Fruit fly (Drosophila melanogaster) whole organism, embryonic: ENCODE data around the gene CG31122.

ENCODE experiments used
- Adf1 ChIP-seq: fragments of 200-800 bp; sonication (Bioruptor generic); IDR thresholded peaks from 2 replicates; pipeline ENCODE4 v1.3.6; 2022; ENCODE audit warnings: missing biosample characterization, missing genetic modification characterization
- Asciz ChIP-seq: fragments of 200-800 bp; sonication (Bioruptor generic); optimal IDR thresholded peaks from 2 replicates; lab custom pipeline; 2017; ENCODE audit warnings: missing biosample characterization, mild to moderate bottlenecking, missing genetic modification characterization, missing genetic modification reagents
- Bgb ChIP-seq: fragments of 200-800 bp; sonication (Bioruptor generic); IDR thresholded peaks from 2 replicates; pipeline ENCODE4 v1.3.6; 2022; ENCODE audit warnings: missing biosample characterization, missing genetic modification characterization; ENCODE audit not compliant: partially characterized antibody
- C15 ChIP-seq: fragments of 200-800 bp; sonication (Bioruptor generic); IDR thresholded peaks from 3 replicates; pipeline ENCODE4 v1.3.6; 2022; ENCODE audit warnings: missing biosample characterization, missing genetic modification characterization
- CG10274 ChIP-seq: fragments of 200-800 bp; sonication (Bioruptor generic); optimal IDR thresholded peaks from 3 replicates; lab custom pipeline; 2017; ENCODE audit warnings: missing biosample characterization, mild to moderate bottlenecking, missing genetic modification characterization
- CG10431 ChIP-seq: fragments of 200-800 bp; sonication (Bioruptor generic); optimal IDR thresholded peaks from 3 replicates; lab custom pipeline; 2018; ENCODE audit warnings: missing biosample characterization, mild to moderate bottlenecking, missing genetic modification characterization
- CG10654 ChIP-seq: fragments of 200-800 bp; sonication (Bioruptor generic); optimal IDR thresholded peaks from 2 replicates; lab custom pipeline; 2016; ENCODE audit warnings: missing biosample characterization, missing genetic modification characterization
- CG11504 ChIP-seq: fragments of 200-800 bp; sonication (Bioruptor generic); optimal IDR thresholded peaks from 3 replicates; lab custom pipeline; 2019; ENCODE audit warnings: missing biosample characterization, mild to moderate bottlenecking, missing genetic modification characterization, moderate library complexity
- CG11695 ChIP-seq: fragments of 200-800 bp; sonication (Bioruptor generic); IDR thresholded peaks from 3 replicates; pipeline ENCODE4 v1.3.6; 2022; ENCODE audit warnings: missing biosample characterization, missing genetic modification characterization
- CG12769 ChIP-seq: fragments of 200-800 bp; sonication (Bioruptor generic); optimal IDR thresholded peaks from 2 replicates; lab custom pipeline; 2019; ENCODE audit warnings: missing biosample characterization, mild to moderate bottlenecking, missing genetic modification characterization, moderate library complexity
- CG14441 ChIP-seq: fragments of 200-800 bp; sonication (Bioruptor generic); IDR thresholded peaks from 2 replicates; pipeline ENCODE4 v1.3.6; 2022; ENCODE audit warnings: missing biosample characterization, missing genetic modification characterization
- CG17186 ChIP-seq: fragments of 200-800 bp; sonication (Bioruptor generic); optimal IDR thresholded peaks from 3 replicates; lab custom pipeline; 2017; ENCODE audit warnings: missing biosample characterization, missing genetic modification reagents, missing genetic modification characterization
- CG17359 ChIP-seq: fragments of 200-800 bp; sonication (Bioruptor generic); optimal IDR thresholded peaks from 3 replicates; lab custom pipeline; 2018; ENCODE audit warnings: missing biosample characterization, mild to moderate bottlenecking, missing genetic modification characterization, moderate library complexity
- CG17361 ChIP-seq: fragments of 200-800 bp; sonication (Bioruptor generic); IDR thresholded peaks from 3 replicates; pipeline ENCODE4 v1.3.6; 2022; ENCODE audit warnings: missing biosample characterization, missing genetic modification characterization
- CG17829 ChIP-seq: fragments of 200-800 bp; optimal IDR thresholded peaks from 2 replicates; lab custom pipeline; 2019; ENCODE audit warnings: missing biosample characterization, mild to moderate bottlenecking, missing genetic modification characterization, moderate library complexity
- CG18764 ChIP-seq: fragments of 200-800 bp; sonication (Bioruptor generic); optimal IDR thresholded peaks from 3 replicates; lab custom pipeline; 2016; ENCODE audit warnings: missing biosample characterization, missing genetic modification characterization
- CG30403 ChIP-seq: fragments of 200-800 bp; sonication (Bioruptor generic); optimal IDR thresholded peaks from 3 replicates; lab custom pipeline; 2016; ENCODE audit warnings: missing biosample characterization, missing genetic modification characterization
- CG32767 ChIP-seq: fragments of 200-800 bp; sonication (Bioruptor generic); IDR thresholded peaks from 2 replicates; pipeline ENCODE4 v1.3.6; 2022; ENCODE audit warnings: missing biosample characterization, missing genetic modification characterization
- CG34422 ChIP-seq: fragments of 200-800 bp; sonication (Bioruptor generic); IDR thresholded peaks from 3 replicates; pipeline ENCODE4 v1.3.6; 2022; ENCODE audit warnings: missing biosample characterization, missing genetic modification characterization
- CG4707 ChIP-seq: fragments of 200-800 bp; sonication (Bioruptor generic); optimal IDR thresholded peaks from 2 replicates; lab custom pipeline; 2018; ENCODE audit warnings: missing biosample characterization, mild to moderate bottlenecking, missing genetic modification characterization, moderate library complexity
- CG6791 ChIP-seq: fragments of 200-800 bp; sonication (Bioruptor generic); IDR thresholded peaks from 3 replicates; pipeline ENCODE4 v1.3.6; 2022; ENCODE audit warnings: missing biosample characterization, missing genetic modification characterization; ENCODE audit not compliant: partially characterized antibody
- CG9932 ChIP-seq: fragments of 200-800 bp; sonication (Bioruptor generic); IDR thresholded peaks from 2 replicates; pipeline ENCODE4 v1.3.6; 2022; ENCODE audit warnings: missing biosample characterization, missing genetic modification characterization
- Chrac-16 ChIP-seq: fragments of 200-800 bp; sonication (Bioruptor generic); optimal IDR thresholded peaks from 3 replicates; lab custom pipeline; 2016; ENCODE audit warnings: missing biosample characterization, missing genetic modification characterization
- Dad ChIP-seq: fragments of 200-800 bp; sonication (Bioruptor generic); optimal IDR thresholded peaks from 3 replicates; lab custom pipeline; 2016; ENCODE audit warnings: missing biosample characterization, missing genetic modification characterization
- Dref ChIP-seq: fragments of 200-800 bp; sonication (Bioruptor generic); IDR thresholded peaks from 2 replicates; pipeline ENCODE4 v1.3.6; 2022; ENCODE audit warnings: missing biosample characterization, missing genetic modification characterization
- Gug ChIP-seq: fragments of 200-800 bp; sonication (Bioruptor generic); IDR thresholded peaks from 4 replicates; pipeline ENCODE4 v1.3.6; 2022; ENCODE audit warnings: missing biosample characterization, missing genetic modification characterization
- HLHmδ ChIP-seq: fragments of 200-800 bp; sonication (Bioruptor generic); optimal IDR thresholded peaks from 2 replicates; lab custom pipeline; 2018; ENCODE audit warnings: missing biosample characterization, mild to moderate bottlenecking, missing genetic modification characterization, moderate library complexity
- Hr51 ChIP-seq, 2 experiments: fragments of 200-800 bp; sonication (Bioruptor generic); optimal IDR thresholded peaks; 2 replicates in 1 of 2; 3 replicates in 1 of 2; lab custom pipeline; 2016 to 2018; ENCODE audit warnings: missing biosample characterization in 2 of 2, missing genetic modification characterization in 2 of 2, mild to moderate bottlenecking in 1 of 2, moderate library complexity in 1 of 2
- MBD-R2 ChIP-seq: fragments of 200-800 bp; sonication (Bioruptor generic); IDR thresholded peaks from 2 replicates; pipeline ENCODE4 v1.3.6; 2022; ENCODE audit warnings: missing biosample characterization, missing genetic modification characterization
- Myb ChIP-seq: fragments of 200-800 bp; sonication (Bioruptor generic); optimal IDR thresholded peaks from 2 replicates; lab custom pipeline; 2016; ENCODE audit warnings: missing biosample characterization, missing genetic modification characterization
- Oli ChIP-seq: fragments of 200-800 bp; sonication (Bioruptor generic); optimal IDR thresholded peaks from 2 replicates; lab custom pipeline; 2018; ENCODE audit warnings: missing biosample characterization, mild to moderate bottlenecking, missing genetic modification characterization, moderate library complexity
- Rfx ChIP-seq: fragments of 200-800 bp; sonication (Bioruptor generic); IDR thresholded peaks from 2 replicates; pipeline ENCODE4 v1.3.6; 2022; ENCODE audit warnings: missing biosample characterization, missing genetic modification characterization
- Stat92E ChIP-seq, 3 experiments: fragments of >200 bp in 2 of 3; fragments of 200-800 bp in 1 of 3; sonication (Bioruptor generic) in 1 of 3; optimal IDR thresholded peaks; 2 replicates each; lab custom pipeline; 2017 to 2019; ENCODE audit warnings: missing biosample characterization in 3 of 3, missing genetic modification characterization in 3 of 3, mild to moderate bottlenecking in 1 of 3, moderate library complexity in 1 of 3
- Trl ChIP-seq, 3 experiments: fragments of >200 bp in 2 of 3; fragments of 200-800 bp in 1 of 3; sonication (Bioruptor generic) in 1 of 3; optimal IDR thresholded peaks; 2 replicates in 1 of 3; 3 replicates in 2 of 3; lab custom pipeline; 2016 to 2017; ENCODE audit warnings: missing biosample characterization in 1 of 3, missing genetic modification characterization in 1 of 3
- btn ChIP-seq: fragments of 200-800 bp; sonication (Bioruptor generic); optimal IDR thresholded peaks from 2 replicates; lab custom pipeline; 2016; ENCODE audit warnings: missing biosample characterization, missing genetic modification characterization
- dysf ChIP-seq: fragments of 200-800 bp; sonication (Bioruptor generic); IDR thresholded peaks from 3 replicates; pipeline ENCODE4 v1.3.6; 2022; ENCODE audit warnings: missing biosample characterization, missing genetic modification characterization
- ewg ChIP-seq: fragments of 200-800 bp; sonication (Bioruptor generic); optimal IDR thresholded peaks from 3 replicates; lab custom pipeline; 2017; ENCODE audit warnings: mild to moderate bottlenecking, missing biosample characterization, missing genetic modification reagents, missing genetic modification characterization
- fd96Cb ChIP-seq: fragments of 200-800 bp; sonication (Bioruptor generic); optimal IDR thresholded peaks from 2 replicates; lab custom pipeline; 2018; ENCODE audit warnings: missing biosample characterization, mild to moderate bottlenecking, missing genetic modification characterization, moderate library complexity
- gem ChIP-seq: fragments of 200-800 bp; sonication (Bioruptor generic); optimal IDR thresholded peaks from 2 replicates; lab custom pipeline; 2019; ENCODE audit warnings: missing biosample characterization, mild to moderate bottlenecking, missing genetic modification characterization, moderate library complexity
- hth ChIP-seq: fragments of >200 bp; optimal IDR thresholded peaks from 2 replicates; lab custom pipeline; 2017; ENCODE audit warnings: inconsistent platforms
- lab ChIP-seq: fragments of 200-800 bp; sonication (Bioruptor generic); optimal IDR thresholded peaks from 3 replicates; lab custom pipeline; 2017; ENCODE audit warnings: missing biosample characterization, missing genetic modification characterization, mild to moderate bottlenecking, moderate library complexity, missing genetic modification reagents
- mam ChIP-seq: fragments of 200-800 bp; sonication (Bioruptor generic); optimal IDR thresholded peaks from 3 replicates; lab custom pipeline; 2016; ENCODE audit warnings: missing biosample characterization, missing genetic modification characterization
- nau ChIP-seq: fragments of 200-800 bp; sonication (Bioruptor generic); optimal IDR thresholded peaks from 3 replicates; lab custom pipeline; 2017; ENCODE audit warnings: missing biosample characterization, mild to moderate bottlenecking, missing genetic modification characterization, missing genetic modification reagents
- otp ChIP-seq: fragments of 200-800 bp; sonication (Bioruptor generic); IDR thresholded peaks from 3 replicates; pipeline ENCODE4, ENCODE4 v1.3.6; 2022; ENCODE audit warnings: missing biosample characterization, missing genetic modification characterization
- so ChIP-seq: fragments of 200-800 bp; sonication (Bioruptor generic); IDR thresholded peaks from 3 replicates; pipeline ENCODE4 v1.3.6; 2022; ENCODE audit warnings: missing biosample characterization, missing genetic modification characterization
- toy ChIP-seq: fragments of 200-800 bp; sonication (Bioruptor generic); IDR thresholded peaks from 2 replicates; pipeline ENCODE4 v1.3.6; 2022; ENCODE audit warnings: missing biosample characterization, missing genetic modification characterization
- twi ChIP-seq: fragments of 200-800 bp; optimal IDR thresholded peaks from 2 replicates; lab custom pipeline; 2019; ENCODE audit warnings: missing biosample characterization, mild to moderate bottlenecking, missing genetic modification characterization, moderate library complexity

CG31122 gene

dm6 chr3R:18361694-18362093 lies 51.0 kb downstream of the CG31122 start, which contains the start of gene hmw:
Gene hmw, plus strand, starts transcription at chr3R:18361994.
- TF ChIP-seq HLHmδ (no peak), Rfx (peak; percentile 37; the same call in 1 of the 2 replicates), ewg (GFP tag; lab: Kevin White, UChicago) (peak; percentile 24)

dm6 chr3R:18360630-18361260 lies 51.9 kb downstream of the CG31122 start, which contains the start of gene CG15803:
Gene CG15803, minus strand, starts transcription at chr3R:18360728.
- TF ChIP-seq CG10431 (GFP tag; lab: Kevin White, UChicago) = no peak
- TF ChIP-seq CG17359 (tag; lab: Kevin White, UChicago) = no peak
- no peak for TF ChIP-seq so
- TF ChIP-seq Oli (tag; lab: Kevin White, UChicago) = no peak
- TF ChIP-seq CG11504 (tag; lab: Kevin White, UChicago) = peak; percentile 18
- TF ChIP-seq CG10274 (GFP tag; lab: Kevin White, UChicago) = no peak
- TF ChIP-seq Hr51 (GFP tag; optimal IDR thresholded peaks at IDR 0.05; lab: Kevin White, UChicago) = peak in 1 of 2 experiments; percentile 25
- 0 out of 2 replicates have a peak, but pooled peaks have one; percentile 8 for TF ChIP-seq toy (GFP tag; lab: Robert Waterston, UW)
- peak; percentile 47; the same call in 1 of the 2 replicates for TF ChIP-seq Adf1 (GFP tag; lab: Robert Waterston, UW)
- no peak for TF ChIP-seq CG18764
- peak; percentile 18 for TF ChIP-seq mam (GFP tag; lab: Kevin White, UChicago)
- TF ChIP-seq Chrac-16 (GFP tag; lab: Kevin White, UChicago) = no peak
- TF ChIP-seq hth (lab: Kevin White, UChicago) = no peak
- TF ChIP-seq Dref (GFP tag; lab: Robert Waterston, UW) = no peak
- peak; percentile 89 for TF ChIP-seq ewg (GFP tag; lab: Kevin White, UChicago)
- TF ChIP-seq lab (GFP tag; lab: Kevin White, UChicago) = peak; percentile 5
- no peak for TF ChIP-seq CG17361 (GFP tag; lab: Robert Waterston, UW)
- no peak for TF ChIP-seq dysf (GFP tag; lab: Robert Waterston, UW)
- no peak for TF ChIP-seq CG4707 (GFP tag; lab: Kevin White, UChicago)
- no peak for TF ChIP-seq C15
- no peak for TF ChIP-seq CG17186 (GFP tag; lab: Kevin White, UChicago)
- no peak for TF ChIP-seq nau
- no peak for TF ChIP-seq twi (tag; lab: Kevin White, UChicago)
- no peak for TF ChIP-seq Dad
- TF ChIP-seq CG6791 = no peak
- TF ChIP-seq CG14441 (GFP tag; lab: Robert Waterston, UW) = no peak
- no peak for TF ChIP-seq CG32767
- TF ChIP-seq btn (GFP tag; lab: Kevin White, UChicago) = no peak
- no peak for TF ChIP-seq fd96Cb (tag; lab: Kevin White, UChicago)
- TF ChIP-seq CG10654 = no peak
- peak; percentile 43 to 67 for TF ChIP-seq Trl (optimal IDR thresholded peaks at IDR 0.05; lab: Kevin White, UChicago)
- TF ChIP-seq Trl (GFP tag; optimal IDR thresholded peaks at IDR 0.05; lab: Kevin White, UChicago) = no peak
- TF ChIP-seq CG9932 (GFP tag; lab: Robert Waterston, UW) = peak; percentile 37; the same call in 1 of the 2 replicates
- 0 out of 3 replicates have a peak, but pooled peaks have one; percentile 38 for TF ChIP-seq CG34422 (GFP tag; lab: Robert Waterston, UW)
- no peak for TF ChIP-seq Asciz
- TF ChIP-seq Stat92E (GFP tag; optimal IDR thresholded peaks at IDR 0.05; lab: Kevin White, UChicago) = no peak
- TF ChIP-seq MBD-R2 = 0 out of 2 replicates have a peak, but pooled peaks have one; percentile 5
- TF ChIP-seq CG12769 = peak; percentile 72
- TF ChIP-seq CG11695 (GFP tag; lab: Robert Waterston, UW) = no peak
- no peak for TF ChIP-seq Gug (GFP tag; lab: Robert Waterston, UW)
- TF ChIP-seq Bgb = 0 out of 2 replicates have a peak, but pooled peaks have one; percentile 19
- TF ChIP-seq Myb = no peak
- no peak for TF ChIP-seq otp (GFP tag; lab: Robert Waterston, UW)
- no peak for TF ChIP-seq CG17829 (tag; lab: Kevin White, UChicago)
- peak; percentile 18 for TF ChIP-seq CG30403
- TF ChIP-seq Rfx = no peak
- peak; percentile 30 for TF ChIP-seq gem
